Fruit fly (Drosophila melanogaster): ENCODE results near the gene insv.

Gene insv

dm6 chr2L:2576565-2577360 is at the start of gene insv:
Gene insv, minus strand, starts transcription at chr2L:2576997.
- TF ChIP-seq pan (optimal IDR thresholded peaks at IDR 0.05) (no peak), usp (GFP tag; optimal IDR thresholded peaks at IDR 0.05) (no peak), CG8478 (optimal IDR thresholded peaks at IDR 0.05) (no peak), psq (optimal IDR thresholded peaks at IDR 0.05) (no peak), Dll (optimal IDR thresholded peaks at IDR 0.05) (no peak), EcR (GFP tag; optimal IDR thresholded peaks at IDR 0.05) (no peak)

DNA sequence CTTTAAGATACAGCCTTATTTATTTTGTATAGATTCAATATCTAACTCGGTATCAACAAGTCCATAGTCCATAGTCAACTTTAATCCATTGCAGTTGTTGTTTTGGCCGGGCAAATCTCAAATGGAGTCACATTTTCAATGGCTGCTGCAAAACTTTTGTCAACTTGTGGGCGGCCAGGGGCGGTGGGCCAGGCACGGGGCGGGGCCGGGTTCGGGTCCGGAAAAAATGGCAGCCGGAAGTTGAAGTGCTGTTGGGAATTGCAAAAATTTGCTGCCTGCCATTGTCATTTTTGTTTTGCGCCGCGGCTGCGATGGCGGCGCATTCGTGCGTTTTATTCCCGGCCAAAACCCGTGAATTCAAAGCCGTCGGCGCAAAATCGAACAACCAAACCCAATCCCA is 47.1 kb upstream of the insv start:
- TF ChIP-seq usp (GFP tag; optimal IDR thresholded peaks at IDR 0.05) (no peak), Dll (optimal IDR thresholded peaks at IDR 0.05) (no peak), psq (optimal IDR thresholded peaks at IDR 0.05) (no peak), EcR (GFP tag; optimal IDR thresholded peaks at IDR 0.05) (no peak), CG8478 (optimal IDR thresholded peaks at IDR 0.05) (no peak), pan (optimal IDR thresholded peaks at IDR 0.05) (no peak)

DNA sequence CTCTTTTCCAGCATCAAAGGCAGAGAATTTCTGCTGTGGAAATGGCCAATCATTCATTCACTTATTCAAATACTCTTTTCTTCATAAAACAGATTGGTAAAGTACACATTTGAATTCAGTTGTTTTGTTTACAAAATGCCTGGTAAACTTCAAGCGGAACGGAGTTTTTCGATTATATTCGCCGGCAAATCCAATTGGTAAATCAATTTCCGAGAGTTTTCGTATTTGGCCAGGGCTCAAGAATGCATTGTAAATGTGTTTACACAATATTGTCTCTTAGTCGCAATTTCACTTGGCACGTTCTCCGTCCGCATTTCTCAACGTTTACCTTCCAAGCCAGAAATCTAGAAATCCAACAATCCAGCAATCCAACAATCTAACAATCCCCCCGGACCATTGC is 43.1 kb upstream of the insv start, which contains the start of gene CG43403:
CG43403 (plus strand) TSS at position 301 of the 400 bp plus-strand sequence.
- TF ChIP-seq EcR (GFP tag; optimal IDR thresholded peaks at IDR 0.05): no peak
- no peak for TF ChIP-seq pan (optimal IDR thresholded peaks at IDR 0.05)
- TF ChIP-seq psq (optimal IDR thresholded peaks at IDR 0.05): no peak
- no peak for TF ChIP-seq Dll (optimal IDR thresholded peaks at IDR 0.05)
- no peak for TF ChIP-seq CG8478 (optimal IDR thresholded peaks at IDR 0.05)
- TF ChIP-seq usp (GFP tag; optimal IDR thresholded peaks at IDR 0.05): no peak

DNA sequence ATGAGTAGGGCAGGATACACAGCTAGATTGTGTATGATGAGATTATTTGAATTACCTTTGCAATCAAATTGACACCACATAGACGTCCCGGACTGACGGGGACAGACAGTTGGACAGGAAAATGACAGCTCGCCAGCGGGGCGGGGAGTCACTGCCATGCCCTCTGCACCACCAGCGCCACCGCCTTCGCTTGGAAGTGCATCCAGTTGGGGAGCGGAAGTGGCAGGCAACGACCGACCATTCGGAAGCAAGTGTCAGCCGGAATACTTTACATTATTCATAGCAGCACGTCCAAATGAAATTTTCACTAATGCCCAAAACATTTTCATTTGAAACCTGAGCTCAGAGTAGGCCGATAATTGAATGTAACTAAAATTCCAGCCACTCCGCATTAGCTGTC is 32.9 kb upstream of the insv start, which contains the start of gene CG15395:
CG15395 (plus strand) TSS at position 301 of the 400 bp plus-strand sequence.
- no peak for TF ChIP-seq pan (optimal IDR thresholded peaks at IDR 0.05)
- no peak for TF ChIP-seq usp (GFP tag; optimal IDR thresholded peaks at IDR 0.05)
- TF ChIP-seq EcR (GFP tag; optimal IDR thresholded peaks at IDR 0.05): no peak
- no peak for TF ChIP-seq CG8478 (optimal IDR thresholded peaks at IDR 0.05)

dm6 chr2L:2606725-2607124 is 29.9 kb upstream of the insv start:
- TF ChIP-seq EcR (GFP tag; optimal IDR thresholded peaks at IDR 0.05) (no peak), pan (optimal IDR thresholded peaks at IDR 0.05) (no peak), CG8478 (optimal IDR thresholded peaks at IDR 0.05) (no peak), usp (GFP tag; optimal IDR thresholded peaks at IDR 0.05) (no peak), psq (optimal IDR thresholded peaks at IDR 0.05) (no peak), Dll (optimal IDR thresholded peaks at IDR 0.05) (no peak)

DNA sequence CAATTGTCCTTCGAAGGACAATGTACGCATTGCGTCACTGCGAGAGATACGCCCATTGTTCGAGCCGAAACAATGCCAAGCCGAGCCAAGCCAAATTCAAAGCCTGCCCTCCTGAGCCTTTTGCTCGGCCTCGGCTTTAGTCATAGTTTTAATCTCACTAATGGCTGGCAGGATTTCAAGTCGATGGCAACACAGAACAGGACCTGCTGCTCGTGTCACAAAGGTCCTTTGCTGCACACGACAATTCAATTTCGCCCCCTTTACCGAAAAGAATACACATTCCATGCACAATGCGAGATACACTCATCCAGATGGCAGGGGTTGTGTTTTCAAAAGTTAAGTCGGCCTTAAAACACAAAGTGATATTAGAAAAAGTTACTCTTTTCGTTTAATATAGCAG is 14.8 kb upstream of the insv start, which contains the start of gene CG15394:
CG15394 (plus strand) TSS at position 301 of the 400 bp plus-strand sequence.
- TF ChIP-seq psq (optimal IDR thresholded peaks at IDR 0.05) (no peak), EcR (GFP tag; optimal IDR thresholded peaks at IDR 0.05) (no peak), CG8478 (optimal IDR thresholded peaks at IDR 0.05) (no peak), usp (GFP tag; optimal IDR thresholded peaks at IDR 0.05) (no peak), pan (optimal IDR thresholded peaks at IDR 0.05) (no peak), Dll (optimal IDR thresholded peaks at IDR 0.05) (no peak)

- TF ChIP-seq pan (optimal IDR thresholded peaks at IDR 0.05): no peak
- no peak for TF ChIP-seq Dll (optimal IDR thresholded peaks at IDR 0.05)
- no peak for TF ChIP-seq EcR (GFP tag; optimal IDR thresholded peaks at IDR 0.05)
- no peak for TF ChIP-seq CG8478 (optimal IDR thresholded peaks at IDR 0.05)
- TF ChIP-seq psq (optimal IDR thresholded peaks at IDR 0.05): no peak
- TF ChIP-seq usp (GFP tag; optimal IDR thresholded peaks at IDR 0.05): no peak
These were observed 8.5 kb upstream of the insv start, which contains the start of gene Drp1 for dm6 chr2L:2585285-2585684. Gene Drp1, minus strand, starts transcription at chr2L:2585430.

DNA sequence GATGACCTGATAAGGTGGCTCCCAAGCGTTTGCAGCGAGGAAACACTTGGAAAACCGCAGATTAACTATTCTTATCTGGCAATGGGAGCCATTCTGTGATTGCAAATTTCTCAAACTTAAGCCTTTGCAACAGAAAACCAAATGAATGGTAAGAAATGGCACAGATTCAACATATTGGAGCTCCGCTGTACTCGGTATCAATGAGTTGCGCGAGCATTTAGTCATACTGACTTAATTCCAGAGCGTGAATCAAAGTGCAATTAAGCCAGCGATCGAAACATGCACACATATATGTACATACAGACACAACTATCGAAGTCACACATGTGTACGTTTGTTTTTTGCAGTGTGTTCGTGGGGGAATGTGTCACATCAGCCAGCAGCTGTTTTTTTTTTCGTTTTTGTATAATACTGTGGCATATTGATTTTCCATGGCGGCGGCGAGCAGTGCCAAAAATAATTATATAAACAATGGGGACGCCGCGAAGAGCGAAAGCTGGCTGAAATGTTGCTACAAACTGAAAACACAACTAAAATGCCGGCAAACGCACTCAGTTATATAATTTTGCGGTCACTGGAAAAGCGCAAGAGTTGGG is 7.8 kb upstream of the insv start:
- TF ChIP-seq psq (optimal IDR thresholded peaks at IDR 0.05): no peak
- TF ChIP-seq Dll (optimal IDR thresholded peaks at IDR 0.05): no peak
- TF ChIP-seq EcR (GFP tag; optimal IDR thresholded peaks at IDR 0.05): no peak
- TF ChIP-seq usp (GFP tag; optimal IDR thresholded peaks at IDR 0.05): no peak
- no peak for TF ChIP-seq pan (optimal IDR thresholded peaks at IDR 0.05)
- no peak for TF ChIP-seq CG8478 (optimal IDR thresholded peaks at IDR 0.05)

DNA sequence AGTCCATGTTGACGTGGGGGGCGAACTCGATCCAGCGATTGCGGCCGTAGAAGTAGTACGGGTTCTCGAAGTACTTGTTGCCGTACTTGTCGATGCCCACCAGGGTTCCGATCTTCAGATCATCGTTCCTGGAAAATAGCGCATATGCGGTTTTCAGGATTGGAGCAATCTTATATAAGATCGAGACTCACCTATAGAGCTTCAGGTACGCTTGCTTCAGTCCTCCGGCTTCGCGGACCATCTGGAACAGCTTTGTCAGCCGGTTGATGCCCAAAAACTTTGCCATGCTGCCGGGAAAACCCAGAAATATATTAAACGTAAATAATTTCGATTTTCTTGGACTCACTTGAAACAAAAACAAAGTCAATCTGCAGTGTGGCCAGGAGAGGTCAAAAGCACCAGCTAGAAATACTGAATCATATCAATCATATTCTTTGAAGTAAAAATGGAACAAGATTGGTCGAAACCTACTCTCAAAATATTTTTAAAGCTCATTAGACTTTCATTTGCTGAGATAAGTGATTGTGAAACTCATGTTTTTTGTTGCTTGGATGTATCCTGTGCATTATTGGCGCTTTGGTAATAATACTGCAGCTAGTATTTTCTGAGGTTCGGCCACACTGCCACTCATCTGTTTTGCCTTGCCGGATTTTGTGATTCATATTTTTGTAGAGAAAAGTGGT is 3.0 kb upstream of the insv start, which contains the start of the genes ND-B17.2 and Arpc5:
ND-B17.2 (minus strand) TSS at position 504 of the 683 bp plus-strand sequence.
Arpc5 (plus strand) TSS at position 624 of the 683 bp plus-strand sequence.
- TF ChIP-seq EcR (GFP tag; optimal IDR thresholded peaks at IDR 0.05) (no peak), CG8478 (optimal IDR thresholded peaks at IDR 0.05) (no peak)

dm6 chr2L:2577361-2577737 is 552 bp upstream of the insv start, which contains the start of gene Elba2:
Gene Elba2, plus strand, starts transcription at chr2L:2577687.
- TF ChIP-seq EcR (GFP tag; optimal IDR thresholded peaks at IDR 0.05) (no peak), usp (GFP tag; optimal IDR thresholded peaks at IDR 0.05) (no peak), psq (optimal IDR thresholded peaks at IDR 0.05) (no peak), Dll (optimal IDR thresholded peaks at IDR 0.05) (no peak), CG8478 (optimal IDR thresholded peaks at IDR 0.05) (no peak), pan (optimal IDR thresholded peaks at IDR 0.05) (no peak)

DNA sequence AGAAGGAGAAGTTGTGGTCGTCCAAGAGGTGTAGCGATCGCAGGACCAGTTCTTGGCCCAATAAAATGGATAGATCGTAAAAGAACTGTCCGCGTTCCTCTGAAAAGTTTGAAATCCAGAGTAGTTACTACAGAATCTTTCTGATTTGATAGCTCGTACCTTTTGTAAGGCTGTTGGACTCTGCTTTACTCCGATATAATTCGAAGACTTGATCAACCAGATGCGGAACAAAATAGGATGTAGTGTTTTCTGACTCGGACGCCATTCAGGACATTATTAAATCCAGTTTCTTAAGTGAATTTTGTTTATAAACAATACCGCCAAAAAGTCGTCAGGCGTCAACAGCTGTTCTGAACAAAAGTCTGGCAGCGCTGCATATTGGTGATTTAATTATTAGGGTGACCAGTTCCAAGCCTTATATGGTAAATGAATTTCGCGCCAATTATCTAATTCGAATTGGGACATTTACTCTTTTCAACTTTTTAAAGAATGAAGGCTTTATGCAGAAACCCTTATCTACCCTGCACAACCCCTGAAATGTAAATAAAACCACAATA is 2.0 kb downstream of the insv start, which contains the start of the genes Rad1 and Sws1:
Rad1 (minus strand) TSS at position 336 of the 557 bp plus-strand sequence.
Sws1 (minus strand) TSS at position 336 of the 557 bp plus-strand sequence.
- TF ChIP-seq psq (optimal IDR thresholded peaks at IDR 0.05) (no peak), usp (GFP tag; optimal IDR thresholded peaks at IDR 0.05) (no peak), pan (optimal IDR thresholded peaks at IDR 0.05) (no peak), EcR (GFP tag; optimal IDR thresholded peaks at IDR 0.05) (no peak), CG8478 (optimal IDR thresholded peaks at IDR 0.05) (no peak), Dll (optimal IDR thresholded peaks at IDR 0.05) (no peak)

Measured in whole organism.